Fruit fly (Drosophila melanogaster) whole organism, adult: ENCODE results near the gene CG44422.

ENCODE experiments used
- bab1 ChIP-seq: fragments of 200-800 bp; sonication (Bioruptor generic); optimal IDR thresholded peaks from 3 replicates; lab custom pipeline; 2019; ENCODE audit warnings: missing biosample characterization, mild to moderate bottlenecking, missing genetic modification characterization, moderate library complexity
- pad ChIP-seq: fragments of 200-800 bp; sonication (Bioruptor generic); optimal IDR thresholded peaks from 3 replicates; lab custom pipeline; 2017; ENCODE audit warnings: missing biosample characterization, missing genetic modification characterization, mild to moderate bottlenecking, moderate library complexity, missing genetic modification reagents
- tj ChIP-seq: fragments of 200-800 bp; sonication (Bioruptor generic); optimal IDR thresholded peaks from 3 replicates; lab custom pipeline; 2017; ENCODE audit warnings: missing biosample characterization, mild to moderate bottlenecking, missing genetic modification characterization, moderate library complexity

DNA sequence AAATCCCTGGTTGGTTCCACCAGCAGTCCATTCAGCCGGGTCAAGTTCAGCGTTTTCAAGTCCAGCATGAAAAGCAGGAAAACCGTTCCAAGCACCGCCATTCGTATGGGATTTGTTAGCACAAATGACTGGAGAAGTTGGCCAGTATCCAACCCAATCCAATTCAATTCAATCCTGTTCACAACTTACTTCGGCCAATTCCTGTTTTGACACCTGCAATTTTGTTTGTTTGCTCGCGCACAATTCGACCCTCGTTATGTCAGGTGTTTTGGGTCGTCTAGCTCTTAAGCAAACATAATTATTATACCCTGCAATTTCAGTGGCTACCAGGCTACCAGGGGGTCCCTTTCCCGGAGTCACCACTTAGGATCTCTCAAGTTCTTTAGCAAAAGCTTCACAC lies 8.5 kb upstream of the CG44422 start, which contains the start of gene Ir10a:
- TF ChIP-seq tj (GFP tag; lab: Kevin White, UChicago), result no peak
- TF ChIP-seq bab1 (GFP tag; lab: Kevin White, UChicago), result no peak
- no peak for TF ChIP-seq pad (GFP tag; lab: Kevin White, UChicago)
